Fruit fly (Drosophila melanogaster): ENCODE results near the gene Sptr.

dm6 chrX:8496362-8496761 lies 32.1 kb upstream of the Sptr start:
- no peak for TF ChIP-seq Jra (GFP tag; optimal IDR thresholded peaks at IDR 0.05)
- no peak for TF ChIP-seq lola (GFP tag; optimal IDR thresholded peaks at IDR 0.05)
- no peak for TF ChIP-seq tai (GFP tag; optimal IDR thresholded peaks at IDR 0.05)
- no peak for TF ChIP-seq sv (GFP tag; optimal IDR thresholded peaks at IDR 0.05)
- no peak for TF ChIP-seq dl (GFP tag; optimal IDR thresholded peaks at IDR 0.05; ENCODE audit: insufficient read depth in 1 of 2, partially characterized antibody in 2 of 2)
- no peak for TF ChIP-seq h (GFP tag; optimal IDR thresholded peaks at IDR 0.05)
- no peak for TF ChIP-seq jim (GFP tag; optimal IDR thresholded peaks at IDR 0.05)
- no peak for TF ChIP-seq Hr83 (GFP tag; optimal IDR thresholded peaks at IDR 0.05; ENCODE audit: poor library complexity, severe bottlenecking)
- TF ChIP-seq CG9705 (GFP tag; optimal IDR thresholded peaks at IDR 0.05), result no peak
- no peak for TF ChIP-seq Dfd (GFP tag; optimal IDR thresholded peaks at IDR 0.05)
- TF ChIP-seq Hnf4 (GFP tag; optimal IDR thresholded peaks at IDR 0.05), result no peak
- no peak for TF ChIP-seq Dif (GFP tag; optimal IDR thresholded peaks at IDR 0.05; ENCODE audit: partially characterized antibody)
- no peak for TF ChIP-seq Myc (optimal IDR thresholded peaks at IDR 0.05)
- no peak for TF ChIP-seq Mio (GFP tag; optimal IDR thresholded peaks at IDR 0.05)
